Worm (Caenorhabditis elegans) whole organism, young adult: ENCODE measurements around the gene cysl-3.

Source experiments
- B0019.2 ChIP-seq: fragments of 200-800 bp; sonication (Bioruptor generic); conservative IDR thresholded peaks from 2 replicates; pipeline ENCODE4 v1.3.6; 2022; ENCODE audit warnings: missing genetic modification reagents, missing genetic modification characterization, missing compliant biosample characterization
- C17E4.6 ChIP-seq: fragments of 200-800 bp; sonication (Bioruptor generic); IDR thresholded peaks from 2 replicates; pipeline ENCODE4 v1.3.6; 2022; ENCODE audit warnings: missing genetic modification reagents, missing genetic modification characterization, missing compliant biosample characterization
- F39B2.1 ChIP-seq: fragments of 200-800 bp; sonication (Bioruptor generic); IDR thresholded peaks from 2 replicates; pipeline ENCODE4 v1.3.6; 2022; ENCODE audit warnings: missing genetic modification reagents, missing genetic modification characterization, missing compliant biosample characterization
- F52B5.7 ChIP-seq: sonication (generic microtip); optimal IDR thresholded peaks from 2 replicates; lab custom pipeline; 2016; ENCODE audit warnings: mild to moderate bottlenecking, missing genetic modification characterization, missing compliant biosample characterization
- K12H6.12 ChIP-seq: fragments of 200-800 bp; sonication (Bioruptor generic); optimal IDR thresholded peaks from 2 replicates; lab custom pipeline; 2018; ENCODE audit warnings: mild to moderate bottlenecking, missing genetic modification characterization, missing compliant biosample characterization
- Y53G8AR.9 ChIP-seq: fragments of 200-800 bp; sonication (Bioruptor generic); conservative IDR thresholded peaks from 2 replicates; pipeline ENCODE4 v1.3.6; 2022; ENCODE audit warnings: missing genetic modification reagents, missing genetic modification characterization, missing compliant biosample characterization
- Y67H2A.10 ChIP-seq: fragments of 200-800 bp; sonication (Bioruptor generic); conservative IDR thresholded peaks from 2 replicates; pipeline ENCODE4 v1.3.6; 2022; ENCODE audit warnings: missing genetic modification reagents, missing genetic modification characterization, missing compliant biosample characterization
- ama-1 ChIP-seq, 3 experiments: fragments of 150-350 bp in 1 of 3; sonication (generic microtip) in 2 of 3; optimal IDR thresholded peaks; 2 replicates each; lab custom pipeline; 2014 to 2018; ENCODE audit warnings: missing biosample characterization in 2 of 3, missing genetic modification characterization in 2 of 3, missing genetic modification reagents in 2 of 3
- atf-7 ChIP-seq: sonication (generic microtip); optimal IDR thresholded peaks from 2 replicates; lab custom pipeline; 2017; ENCODE audit warnings: mild to moderate bottlenecking, missing genetic modification characterization, missing compliant biosample characterization
- attf-5 ChIP-seq: fragments of 200-800 bp; sonication (Bioruptor generic); optimal IDR thresholded peaks from 2 replicates; lab custom pipeline; 2018; ENCODE audit warnings: mild to moderate bottlenecking, missing genetic modification characterization, missing compliant biosample characterization
- attf-6 ChIP-seq: fragments of 200-800 bp; sonication (Bioruptor generic); IDR thresholded peaks from 2 replicates; pipeline ENCODE4 v1.3.6; 2022; ENCODE audit warnings: missing genetic modification reagents, missing genetic modification characterization, missing compliant biosample characterization
- bed-2 ChIP-seq: fragments of 200-800 bp; sonication (Bioruptor generic); IDR thresholded peaks from 2 replicates; pipeline ENCODE4 v1.3.6; 2022; ENCODE audit warnings: missing genetic modification reagents, missing genetic modification characterization, missing compliant biosample characterization
- ccch-3 ChIP-seq: fragments of 200-800 bp; sonication (Bioruptor generic); optimal IDR thresholded peaks from 2 replicates; lab custom pipeline; 2018; ENCODE audit warnings: mild to moderate bottlenecking, missing genetic modification characterization, missing compliant biosample characterization
- cebp-1 ChIP-seq, 2 experiments: fragments of 200-800 bp in 1 of 2; sonication (Bioruptor generic) in 1 of 2; sonication (generic microtip) in 1 of 2; IDR thresholded peaks in 1 of 2; optimal IDR thresholded peaks in 1 of 2; 2 replicates each; pipeline versions ENCODE4 v1.3.6 to Lab custom; 2017 to 2022; ENCODE audit warnings: missing compliant biosample characterization in 2 of 2, missing genetic modification characterization in 2 of 2, mild to moderate bottlenecking in 1 of 2, missing genetic modification reagents in 1 of 2, moderate library complexity in 1 of 2
- ceh-27 ChIP-seq: fragments of 200-800 bp; sonication (Bioruptor generic); optimal IDR thresholded peaks from 2 replicates; lab custom pipeline; 2018; ENCODE audit warnings: mild to moderate bottlenecking, missing genetic modification characterization, moderate library complexity, missing compliant biosample characterization
- ceh-58 ChIP-seq: fragments of 200-800 bp; sonication (Bioruptor generic); IDR thresholded peaks from 2 replicates; pipeline ENCODE4 v1.3.6; 2022; ENCODE audit warnings: missing genetic modification characterization, missing compliant biosample characterization
- dpff-1 ChIP-seq: sonication (generic microtip); optimal IDR thresholded peaks from 2 replicates; lab custom pipeline; 2017; ENCODE audit warnings: mild to moderate bottlenecking, missing genetic modification characterization, missing compliant biosample characterization
- efl-1 ChIP-seq: fragments of 150-350 bp; optimal IDR thresholded peaks from 2 replicates; lab custom pipeline; 2014; ENCODE audit warnings: missing biosample characterization, missing genetic modification reagents, missing genetic modification characterization
- hlh-26 ChIP-seq: fragments of 200-800 bp; sonication (Bioruptor generic); conservative IDR thresholded peaks from 2 replicates; pipeline ENCODE4 v1.3.6; 2022; ENCODE audit warnings: missing genetic modification reagents, missing genetic modification characterization, missing compliant biosample characterization
- hmg-1.2 ChIP-seq: fragments of 200-800 bp; sonication (Bioruptor generic); IDR thresholded peaks from 2 replicates; pipeline ENCODE4 v1.3.6; 2022; ENCODE audit warnings: missing genetic modification reagents, missing genetic modification characterization, missing compliant biosample characterization
- hmg-20 ChIP-seq: fragments of 200-800 bp; sonication (Bioruptor generic); IDR thresholded peaks from 2 replicates; pipeline ENCODE4 v1.3.6; 2022; ENCODE audit warnings: missing genetic modification reagents, missing genetic modification characterization, missing compliant biosample characterization
- hrde-1 ChIP-seq: sonication (generic microtip); optimal IDR thresholded peaks from 2 replicates; lab custom pipeline; 2016; ENCODE audit warnings: missing genetic modification characterization, mild to moderate bottlenecking, missing compliant biosample characterization, moderate library complexity, missing genotype, missing genetic modification reagents, borderline replicate concordance
- lag-1 ChIP-seq: fragments of 200-800 bp; sonication (Bioruptor generic); IDR thresholded peaks from 2 replicates; pipeline ENCODE4 v1.3.6; 2022; ENCODE audit warnings: missing genetic modification reagents, missing genetic modification characterization, missing compliant biosample characterization
- lin-26 ChIP-seq: fragments of 200-800 bp; sonication (Bioruptor generic); IDR thresholded peaks from 2 replicates; pipeline ENCODE4 v1.3.6; 2022; ENCODE audit warnings: missing genetic modification reagents, missing genetic modification characterization, missing compliant biosample characterization
- lsy-27 ChIP-seq: sonication (generic microtip); optimal IDR thresholded peaks from 2 replicates; lab custom pipeline; 2017; ENCODE audit warnings: missing genetic modification characterization, mild to moderate bottlenecking, missing compliant biosample characterization, antibody characterized with exemption, missing genotype, borderline replicate concordance; ENCODE audit not compliant: insufficient read depth
- madf-8 ChIP-seq: fragments of 200-800 bp; sonication (Bioruptor generic); conservative IDR thresholded peaks from 2 replicates; pipeline ENCODE4 v1.3.6; 2022; ENCODE audit warnings: missing genetic modification reagents, missing genetic modification characterization, missing compliant biosample characterization
- mcd-1 ChIP-seq: fragments of 200-800 bp; sonication (Bioruptor generic); IDR thresholded peaks from 2 replicates; pipeline ENCODE4 v1.3.6; 2022; ENCODE audit warnings: missing genetic modification reagents, missing genetic modification characterization, missing compliant biosample characterization
- nhr-120 ChIP-seq: fragments of 200-800 bp; sonication (Bioruptor generic); IDR thresholded peaks from 2 replicates; pipeline ENCODE4 v1.3.6; 2022; ENCODE audit warnings: missing genetic modification characterization, missing compliant biosample characterization
- nhr-27 ChIP-seq: fragments of 200-800 bp; sonication (Bioruptor generic); optimal IDR thresholded peaks from 2 replicates; lab custom pipeline; 2018; ENCODE audit warnings: mild to moderate bottlenecking, missing genetic modification characterization, moderate library complexity, missing compliant biosample characterization
- nhr-80 ChIP-seq: sonication (generic microtip); optimal IDR thresholded peaks from 2 replicates; lab custom pipeline; 2016; ENCODE audit warnings: missing genetic modification characterization, missing compliant biosample characterization
- nhr-90 ChIP-seq: sonication (generic microtip); optimal IDR thresholded peaks from 2 replicates; lab custom pipeline; 2016; ENCODE audit warnings: missing genotype, mild to moderate bottlenecking, missing genetic modification characterization, missing compliant biosample characterization
- pbrm-1 ChIP-seq: fragments of 200-800 bp; sonication (Bioruptor generic); IDR thresholded peaks from 2 replicates; pipeline ENCODE4 v1.3.6; 2022; ENCODE audit warnings: missing genetic modification reagents, missing genetic modification characterization, missing compliant biosample characterization
- pha-4 ChIP-seq: fragments of 150-350 bp; sonication (generic microtip); optimal IDR thresholded peaks from 2 replicates; lab custom pipeline; 2014; ENCODE audit warnings: missing biosample characterization, missing genetic modification reagents, missing genetic modification characterization
- sdz-38 ChIP-seq: sonication (generic microtip); optimal IDR thresholded peaks from 2 replicates; lab custom pipeline; 2016; ENCODE audit warnings: missing genotype, missing genetic modification characterization, missing compliant biosample characterization
- snpc-1.3 ChIP-seq: sonication (generic microtip); optimal IDR thresholded peaks from 2 replicates; lab custom pipeline; 2017; ENCODE audit warnings: missing genetic modification characterization, mild to moderate bottlenecking, missing compliant biosample characterization, antibody characterized with exemption, moderate library complexity, missing genotype, missing genetic modification reagents; ENCODE audit not compliant: insufficient read depth
- tlf-1 ChIP-seq: fragments of 200-800 bp; sonication (Bioruptor generic); optimal IDR thresholded peaks from 2 replicates; lab custom pipeline; 2018; ENCODE audit warnings: mild to moderate bottlenecking, missing genetic modification characterization, missing compliant biosample characterization
- unc-130 ChIP-seq: sonication (generic microtip); optimal IDR thresholded peaks from 2 replicates; lab custom pipeline; 2016; ENCODE audit warnings: missing genetic modification reagents, missing genetic modification characterization, missing compliant biosample characterization
- unc-62 ChIP-seq: fragments of 150-350 bp; optimal IDR thresholded peaks from 2 replicates; lab custom pipeline; 2014; ENCODE audit warnings: missing biosample characterization, missing genetic modification reagents, missing genetic modification characterization
- xnd-1 ChIP-seq: sonication (generic microtip); optimal IDR thresholded peaks from 2 replicates; lab custom pipeline; 2016; ENCODE audit warnings: missing genotype, missing genetic modification reagents, missing genetic modification characterization, missing compliant biosample characterization
- zim-3 ChIP-seq: sonication (generic microtip); optimal IDR thresholded peaks from 2 replicates; lab custom pipeline; 2017; ENCODE audit warnings: mild to moderate bottlenecking, missing genetic modification characterization, moderate library complexity, missing compliant biosample characterization
- ztf-28 ChIP-seq: fragments of 200-800 bp; sonication (Bioruptor generic); IDR thresholded peaks from 2 replicates; pipeline ENCODE4 v1.3.6; 2022; ENCODE audit warnings: missing genetic modification reagents, missing genetic modification characterization, missing compliant biosample characterization

cysl-3 gene

ce11 chrV:3805961-3806360 lies 30.0 kb upstream of the cysl-3 start, which contains the start of gene srw-7:
srw-7 (plus strand) TSS chrV:3806261.
- TF ChIP-seq snpc-1.3 (tag; lab: Kevin White, UChicago) (no peak), bed-2 (GFP tag; lab: Robert Waterston, UW) (no peak), ceh-58 (GFP tag; lab: Robert Waterston, UW) (no peak), efl-1 (GFP tag; lab: Kevin White, UChicago) (no peak)

ce11 chrV:3805499-3805898 lies 29.6 kb upstream of the cysl-3 start, which contains the start of gene R08F11.4:
R08F11.4 (minus strand) TSS chrV:3805527.
- TF ChIP-seq Y53G8AR.9: no peak
- no peak for TF ChIP-seq hmg-20
- no peak for TF ChIP-seq ama-1 (optimal IDR thresholded peaks at IDR 0.05; lab: Kevin White, UChicago)
- TF ChIP-seq ama-1 (GFP tag; optimal IDR thresholded peaks at IDR 0.05; lab: Kevin White, UChicago): no peak
- no peak for TF ChIP-seq lsy-27 (tag; lab: Kevin White, UChicago)
- no peak for TF ChIP-seq unc-62 (GFP tag; lab: Kevin White, UChicago)
- no peak for TF ChIP-seq cebp-1 (GFP tag; IDR thresholded peaks at IDR 0.05; lab: Robert Waterston, UW)
- no peak for TF ChIP-seq cebp-1 (tag; optimal IDR thresholded peaks at IDR 0.05; lab: Kevin White, UChicago)
- no peak for TF ChIP-seq C17E4.6 (GFP tag; lab: Robert Waterston, UW)
- TF ChIP-seq hmg-1.2 (GFP tag; lab: Robert Waterston, UW): no peak
- no peak for TF ChIP-seq attf-5
- no peak for TF ChIP-seq nhr-90
- no peak for TF ChIP-seq F39B2.1 (GFP tag; lab: Robert Waterston, UW)
- no peak for TF ChIP-seq atf-7 (tag; lab: Kevin White, UChicago)
- no peak for TF ChIP-seq mcd-1 (GFP tag; lab: Robert Waterston, UW)
- no peak for TF ChIP-seq nhr-27 (tag; lab: Kevin White, UChicago)
- TF ChIP-seq K12H6.12 (tag; lab: Kevin White, UChicago): no peak
- TF ChIP-seq lag-1 (GFP tag; lab: Robert Waterston, UW): no peak

- TF ChIP-seq nhr-120: no peak
- TF ChIP-seq sdz-38 (tag; lab: Kevin White, UChicago): no peak
- peak; percentile 31 for TF ChIP-seq nhr-80 (tag; lab: Kevin White, UChicago)
- TF ChIP-seq attf-5: peak; percentile 51
- no peak for TF ChIP-seq tlf-1
- TF ChIP-seq madf-8: no peak
- TF ChIP-seq ceh-27 (GFP tag; lab: Kevin White, UChicago): peak; percentile 10
- TF ChIP-seq Y67H2A.10: no peak
- TF ChIP-seq ama-1 (optimal IDR thresholded peaks at IDR 0.05; lab: Kevin White, UChicago): no peak
- no peak for TF ChIP-seq ama-1 (GFP tag; optimal IDR thresholded peaks at IDR 0.05; lab: Kevin White, UChicago)
- peak; percentile 6; the same call in 1 of the 2 replicates for TF ChIP-seq hmg-1.2 (GFP tag; lab: Robert Waterston, UW)
- peak; percentile 94 for TF ChIP-seq cebp-1 (GFP tag; IDR thresholded peaks at IDR 0.05; lab: Robert Waterston, UW)
- TF ChIP-seq cebp-1 (tag; optimal IDR thresholded peaks at IDR 0.05; lab: Kevin White, UChicago): peak; percentile 97
- TF ChIP-seq, all 124 proteins: peak for 5
Observed at ce11 chrV:3803343-3803742, 27.4 kb upstream of the cysl-3 start, which contains the start of gene cyp-33C8. cyp-33C8 (minus strand) TSS chrV:3803542.

- TF ChIP-seq zim-3 (tag; lab: Kevin White, UChicago): no peak
- TF ChIP-seq pbrm-1: no peak
- TF ChIP-seq attf-6 (GFP tag; lab: Robert Waterston, UW): no peak
- TF ChIP-seq ccch-3: no peak
- no peak for TF ChIP-seq F52B5.7 (tag; lab: Kevin White, UChicago)
- TF ChIP-seq snpc-1.3 (tag; lab: Kevin White, UChicago): no peak
- no peak for TF ChIP-seq B0019.2 (GFP tag; lab: Robert Waterston, UW)
- no peak for TF ChIP-seq unc-130 (GFP tag; lab: Kevin White, UChicago)
- no peak for TF ChIP-seq pha-4 (tag; lab: Kevin White, UChicago)
- TF ChIP-seq ztf-28 (GFP tag; lab: Robert Waterston, UW): no peak
- TF ChIP-seq xnd-1 (tag; lab: Kevin White, UChicago): no peak
- TF ChIP-seq dpff-1 (tag; lab: Kevin White, UChicago): no peak
- TF ChIP-seq lin-26 (GFP tag; lab: Robert Waterston, UW): no peak
- no peak for TF ChIP-seq hrde-1
- no peak for TF ChIP-seq hlh-26 (GFP tag; lab: Robert Waterston, UW)
Observed at ce11 chrV:3801787-3802417, 26.0 kb upstream of the cysl-3 start.
